Fruit fly (Drosophila melanogaster) whole organism, embryonic: ENCODE results near the gene CG34291.

ENCODE experiments used
- Adf1 ChIP-seq: fragments of 200-800 bp; sonication (Bioruptor generic); IDR thresholded peaks from 2 replicates; pipeline ENCODE4 v1.3.6; 2022; ENCODE audit warnings: missing biosample characterization, missing genetic modification characterization
- Atf-2 ChIP-seq: fragments of 200-800 bp; sonication (Bioruptor generic); optimal IDR thresholded peaks from 2 replicates; lab custom pipeline; 2016; ENCODE audit warnings: missing biosample characterization, missing genetic modification characterization
- CG10147 ChIP-seq: fragments of 200-800 bp; sonication (Bioruptor generic); optimal IDR thresholded peaks from 2 replicates; lab custom pipeline; 2019; ENCODE audit warnings: missing biosample characterization, mild to moderate bottlenecking, missing genetic modification characterization, moderate library complexity
- CG10209 ChIP-seq: fragments of 200-800 bp; sonication (Bioruptor generic); optimal IDR thresholded peaks from 3 replicates; lab custom pipeline; 2017; ENCODE audit warnings: missing biosample characterization, mild to moderate bottlenecking, missing genetic modification characterization, missing genetic modification reagents
- CG13624 ChIP-seq: fragments of 200-800 bp; sonication (Bioruptor generic); optimal IDR thresholded peaks from 2 replicates; lab custom pipeline; 2016; ENCODE audit warnings: missing biosample characterization, missing genetic modification characterization
- CG14667 ChIP-seq: fragments of 200-800 bp; sonication (Bioruptor generic); IDR thresholded peaks from 2 replicates; pipeline ENCODE4 v1.3.6; 2022; ENCODE audit warnings: missing biosample characterization, missing genetic modification characterization
- CG14965 ChIP-seq: fragments of 200-800 bp; sonication (Bioruptor generic); optimal IDR thresholded peaks from 2 replicates; lab custom pipeline; 2016; ENCODE audit warnings: missing biosample characterization, missing genetic modification characterization, borderline replicate concordance
- CG18619 ChIP-seq: fragments of 200-800 bp; sonication (Bioruptor generic); optimal IDR thresholded peaks from 3 replicates; lab custom pipeline; 2017; ENCODE audit warnings: missing biosample characterization, mild to moderate bottlenecking, missing genetic modification characterization
- CG18764 ChIP-seq: fragments of 200-800 bp; sonication (Bioruptor generic); optimal IDR thresholded peaks from 3 replicates; lab custom pipeline; 2016; ENCODE audit warnings: missing biosample characterization, missing genetic modification characterization
- CG2678 ChIP-seq: fragments of 200-800 bp; sonication (Bioruptor generic); optimal IDR thresholded peaks from 3 replicates; lab custom pipeline; 2019; ENCODE audit warnings: missing biosample characterization, mild to moderate bottlenecking, missing genetic modification characterization, moderate library complexity
- CG34224 ChIP-seq: fragments of 200-800 bp; sonication (Bioruptor generic); IDR thresholded peaks from 3 replicates; pipeline ENCODE4 v1.3.6; 2022; ENCODE audit warnings: missing biosample characterization, missing genetic modification characterization; ENCODE audit not compliant: partially characterized antibody
- CG3838 ChIP-seq: fragments of 200-800 bp; sonication (Bioruptor generic); optimal IDR thresholded peaks from 3 replicates; lab custom pipeline; 2016; ENCODE audit warnings: missing biosample characterization, missing genetic modification characterization
- CG4282 ChIP-seq: fragments of 200-800 bp; sonication (Bioruptor generic); optimal IDR thresholded peaks from 2 replicates; lab custom pipeline; 2016; ENCODE audit warnings: missing biosample characterization, missing genetic modification characterization
- CG4328 ChIP-seq: fragments of 200-800 bp; sonication (Bioruptor generic); optimal IDR thresholded peaks from 3 replicates; lab custom pipeline; 2017; ENCODE audit warnings: missing biosample characterization, missing genetic modification reagents, missing genetic modification characterization
- CG4404 ChIP-seq: fragments of 200-800 bp; sonication (Bioruptor generic); IDR thresholded peaks from 2 replicates; pipeline ENCODE4 v1.3.6; 2022; ENCODE audit warnings: missing biosample characterization, missing genetic modification characterization
- CG4617 ChIP-seq: fragments of 200-800 bp; sonication (Bioruptor generic); optimal IDR thresholded peaks from 3 replicates; lab custom pipeline; 2016; ENCODE audit warnings: missing biosample characterization, missing genetic modification characterization, borderline replicate concordance
- CG7963 ChIP-seq: fragments of 200-800 bp; sonication (Bioruptor generic); IDR thresholded peaks from 3 replicates; pipeline ENCODE4 v1.3.6; 2022; ENCODE audit warnings: missing biosample characterization, missing genetic modification characterization; ENCODE audit not compliant: partially characterized antibody
- CG8478 ChIP-seq: fragments of >200 bp; optimal IDR thresholded peaks from 2 replicates; lab custom pipeline; 2018
- Chrac-16 ChIP-seq: fragments of 200-800 bp; sonication (Bioruptor generic); optimal IDR thresholded peaks from 3 replicates; lab custom pipeline; 2016; ENCODE audit warnings: missing biosample characterization, missing genetic modification characterization
- Fer1 ChIP-seq: fragments of 200-800 bp; sonication (Bioruptor generic); optimal IDR thresholded peaks from 2 replicates; lab custom pipeline; 2017; ENCODE audit warnings: missing biosample characterization, mild to moderate bottlenecking, missing genetic modification characterization
- GATAe ChIP-seq: fragments of 200-800 bp; sonication (Bioruptor generic); conservative IDR thresholded peaks from 2 replicates; pipeline ENCODE4 v1.3.6; 2022; ENCODE audit warnings: missing biosample characterization, missing genetic modification characterization
- HLHmδ ChIP-seq: fragments of 200-800 bp; sonication (Bioruptor generic); optimal IDR thresholded peaks from 2 replicates; lab custom pipeline; 2018; ENCODE audit warnings: missing biosample characterization, mild to moderate bottlenecking, missing genetic modification characterization, moderate library complexity
- Hand ChIP-seq: fragments of 200-800 bp; sonication (Bioruptor generic); optimal IDR thresholded peaks from 2 replicates; lab custom pipeline; 2017; ENCODE audit warnings: mild to moderate bottlenecking, missing biosample characterization, missing genetic modification reagents, missing genetic modification characterization
- Lpt ChIP-seq: fragments of >200 bp; optimal IDR thresholded peaks from 2 replicates; lab custom pipeline; 2018; ENCODE audit warnings: missing biosample characterization, missing genetic modification characterization
- Mrtf ChIP-seq: fragments of 200-800 bp; sonication (Bioruptor generic); IDR thresholded peaks from 3 replicates; pipeline ENCODE4 v1.3.6; 2022; ENCODE audit warnings: missing biosample characterization, missing genetic modification characterization
- Poxn ChIP-seq: fragments of 200-800 bp; sonication (Bioruptor generic); IDR thresholded peaks from 2 replicates; pipeline ENCODE4 v1.3.6; 2022; ENCODE audit warnings: missing biosample characterization, missing genetic modification characterization
- Ptx1 ChIP-seq: fragments of 200-800 bp; sonication (Bioruptor generic); IDR thresholded peaks from 2 replicates; pipeline ENCODE4 v1.3.6; 2022; ENCODE audit warnings: missing biosample characterization, missing genetic modification characterization
- Rfx ChIP-seq: fragments of 200-800 bp; sonication (Bioruptor generic); IDR thresholded peaks from 2 replicates; pipeline ENCODE4 v1.3.6; 2022; ENCODE audit warnings: missing biosample characterization, missing genetic modification characterization
- Six4 ChIP-seq: fragments of 200-800 bp; sonication (Bioruptor generic); optimal IDR thresholded peaks from 2 replicates; lab custom pipeline; 2016; ENCODE audit warnings: missing biosample characterization, missing genetic modification characterization
- Spps ChIP-seq: fragments of 200-800 bp; sonication (Bioruptor generic); optimal IDR thresholded peaks from 2 replicates; lab custom pipeline; 2018; ENCODE audit warnings: missing biosample characterization, mild to moderate bottlenecking, missing genetic modification characterization
- Sry-β ChIP-seq: fragments of 200-800 bp; sonication (Bioruptor generic); optimal IDR thresholded peaks from 2 replicates; lab custom pipeline; 2018; ENCODE audit warnings: missing biosample characterization, mild to moderate bottlenecking, missing genetic modification characterization, moderate library complexity
- Stat92E ChIP-seq, 3 experiments: fragments of >200 bp in 2 of 3; fragments of 200-800 bp in 1 of 3; sonication (Bioruptor generic) in 1 of 3; optimal IDR thresholded peaks; 2 replicates each; lab custom pipeline; 2017 to 2019; ENCODE audit warnings: missing biosample characterization in 3 of 3, missing genetic modification characterization in 3 of 3, mild to moderate bottlenecking in 1 of 3, moderate library complexity in 1 of 3
- Vsx1 ChIP-seq: fragments of 200-800 bp; sonication (Bioruptor generic); optimal IDR thresholded peaks from 2 replicates; lab custom pipeline; 2017; ENCODE audit warnings: missing biosample characterization, mild to moderate bottlenecking, missing genetic modification characterization, missing genetic modification reagents
- ash1 ChIP-seq: fragments of 200-800 bp; sonication (Bioruptor generic); optimal IDR thresholded peaks from 2 replicates; lab custom pipeline; 2018; ENCODE audit warnings: missing biosample characterization, mild to moderate bottlenecking, missing genetic modification characterization
- cad ChIP-seq: fragments of >200 bp; optimal IDR thresholded peaks from 2 replicates; lab custom pipeline; 2017; ENCODE audit warnings: missing biosample characterization, missing genetic modification characterization
- dan ChIP-seq: fragments of 200-800 bp; sonication (Bioruptor generic); IDR thresholded peaks from 2 replicates; pipeline ENCODE4 v1.3.6; 2022; ENCODE audit warnings: missing biosample characterization, missing genetic modification characterization
- dm ChIP-seq: fragments of 200-800 bp; sonication (Bioruptor generic); optimal IDR thresholded peaks from 3 replicates; lab custom pipeline; 2016; ENCODE audit warnings: missing biosample characterization, missing genetic modification characterization
- emc ChIP-seq: fragments of 200-800 bp; sonication (Bioruptor generic); optimal IDR thresholded peaks from 2 replicates; lab custom pipeline; 2016; ENCODE audit warnings: missing biosample characterization, missing genetic modification characterization
- ftz-f1 ChIP-seq: fragments of 200-800 bp; sonication (Bioruptor generic); optimal IDR thresholded peaks from 2 replicates; lab custom pipeline; 2016; ENCODE audit warnings: missing biosample characterization, missing genetic modification characterization
- gcm2 ChIP-seq: fragments of 200-800 bp; sonication (Bioruptor generic); optimal IDR thresholded peaks from 2 replicates; lab custom pipeline; 2016; ENCODE audit warnings: missing biosample characterization, missing genetic modification characterization
- her ChIP-seq: fragments of 200-800 bp; sonication (Bioruptor generic); optimal IDR thresholded peaks from 2 replicates; lab custom pipeline; 2016; ENCODE audit warnings: missing biosample characterization, missing genetic modification characterization
- jumu ChIP-seq: fragments of 200-800 bp; sonication (Bioruptor generic); optimal IDR thresholded peaks from 3 replicates; lab custom pipeline; 2016; ENCODE audit warnings: missing biosample characterization, missing genetic modification characterization
- mld ChIP-seq: fragments of 200-800 bp; sonication (Bioruptor generic); IDR thresholded peaks from 3 replicates; pipeline ENCODE4 v1.3.6; 2022; ENCODE audit warnings: missing biosample characterization, missing genetic modification characterization; ENCODE audit not compliant: partially characterized antibody
- nerfin-2 ChIP-seq: fragments of 200-800 bp; sonication (Bioruptor generic); IDR thresholded peaks from 2 replicates; pipeline ENCODE4 v1.3.6; 2022; ENCODE audit warnings: missing biosample characterization, missing genetic modification characterization; ENCODE audit not compliant: partially characterized antibody
- org-1 ChIP-seq: fragments of 200-800 bp; sonication (Bioruptor generic); optimal IDR thresholded peaks from 2 replicates; lab custom pipeline; 2017; ENCODE audit warnings: missing biosample characterization, missing genetic modification characterization
- pnt ChIP-seq: fragments of 200-800 bp; sonication (Bioruptor generic); optimal IDR thresholded peaks from 3 replicates; lab custom pipeline; 2016; ENCODE audit warnings: missing biosample characterization, missing genetic modification characterization
- ranshi ChIP-seq: fragments of 200-800 bp; sonication (Bioruptor generic); IDR thresholded peaks from 2 replicates; pipeline ENCODE4 v1.3.6; 2022; ENCODE audit warnings: missing biosample characterization, missing genetic modification characterization
- slou ChIP-seq: fragments of 200-800 bp; sonication (Bioruptor generic); optimal IDR thresholded peaks from 3 replicates; lab custom pipeline; 2016; ENCODE audit warnings: missing biosample characterization, missing genetic modification characterization
- sob ChIP-seq: fragments of 200-800 bp; sonication (Bioruptor generic); IDR thresholded peaks from 2 replicates; pipeline ENCODE4 v1.3.6; 2022; ENCODE audit warnings: missing biosample characterization, missing genetic modification characterization
- sqz ChIP-seq: fragments of 200-800 bp; sonication (Bioruptor generic); optimal IDR thresholded peaks from 3 replicates; lab custom pipeline; 2018; ENCODE audit warnings: missing biosample characterization, mild to moderate bottlenecking, missing genetic modification characterization
- tll ChIP-seq, 2 experiments: fragments of 200-800 bp in 1 of 2; fragments of >200 bp in 1 of 2; sonication (Bioruptor generic) in 1 of 2; optimal IDR thresholded peaks; 2 replicates each; lab custom pipeline; 2017 to 2019; ENCODE audit warnings: missing biosample characterization in 2 of 2, missing genetic modification characterization in 2 of 2, mild to moderate bottlenecking in 1 of 2, moderate library complexity in 1 of 2
- vvl ChIP-seq: fragments of 200-800 bp; sonication (Bioruptor generic); IDR thresholded peaks from 2 replicates; pipeline ENCODE4 v1.3.6; 2022; ENCODE audit warnings: missing biosample characterization, missing genetic modification characterization

CG34291 gene

dm6 chr3R:26436540-26436939, 11.0 kb upstream of the CG34291 start (continued):
- TF ChIP-seq sqz (GFP tag; lab: Kevin White, UChicago): no peak
- no peak for TF ChIP-seq CG34224 (GFP tag; lab: Robert Waterston, UW)
- peak; percentile 37 for TF ChIP-seq CG14667 (GFP tag; lab: Robert Waterston, UW)
- 0 out of 2 replicates have a peak, but pooled peaks have one; percentile 33 for TF ChIP-seq CG4404 (GFP tag; lab: Robert Waterston, UW)
- no peak for TF ChIP-seq Sry-β (GFP tag; lab: Kevin White, UChicago)
- TF ChIP-seq mld: no peak
- TF ChIP-seq Hand (GFP tag; lab: Kevin White, UChicago): no peak
- no peak for TF ChIP-seq gcm2 (GFP tag; lab: Kevin White, UChicago)
- TF ChIP-seq cad: no peak
- TF ChIP-seq nerfin-2 (GFP tag; lab: Robert Waterston, UW): no peak
- no peak for TF ChIP-seq org-1 (GFP tag; lab: Kevin White, UChicago)
- TF ChIP-seq CG2678 (tag; lab: Kevin White, UChicago): peak; percentile 55
- TF ChIP-seq CG13624: peak; percentile 22
- no peak for TF ChIP-seq Adf1
- TF ChIP-seq her (GFP tag; lab: Kevin White, UChicago): no peak
- TF ChIP-seq ranshi (GFP tag; lab: Robert Waterston, UW): peak; percentile 43; the same call in 1 of the 2 replicates
- no peak for TF ChIP-seq CG8478 (lab: Kevin White, UChicago)
- no peak for TF ChIP-seq CG3838 (GFP tag; lab: Kevin White, UChicago)
- TF ChIP-seq Poxn (GFP tag; lab: Robert Waterston, UW): no peak
- TF ChIP-seq dm (GFP tag; lab: Kevin White, UChicago): no peak
- TF ChIP-seq CG7963 (GFP tag; lab: Robert Waterston, UW): no peak
- TF ChIP-seq Fer1 (GFP tag; lab: Kevin White, UChicago): no peak
- no peak for TF ChIP-seq ash1 (GFP tag; lab: Kevin White, UChicago)
- TF ChIP-seq Ptx1 (GFP tag; lab: Robert Waterston, UW): peak; percentile 45
- TF ChIP-seq tll (GFP tag; optimal IDR thresholded peaks at IDR 0.05; lab: Kevin White, UChicago): no peak
- TF ChIP-seq CG10209 (GFP tag; lab: Kevin White, UChicago): peak; percentile 5
- TF ChIP-seq emc (GFP tag; lab: Kevin White, UChicago): no peak
- peak; percentile 73 for TF ChIP-seq vvl (GFP tag; lab: Robert Waterston, UW)
- no peak for TF ChIP-seq CG10147 (GFP tag; lab: Kevin White, UChicago)
- TF ChIP-seq CG4328: no peak
- TF ChIP-seq CG14965 (GFP tag; lab: Kevin White, UChicago): no peak
- no peak for TF ChIP-seq CG4617 (GFP tag; lab: Kevin White, UChicago)
- TF ChIP-seq GATAe (GFP tag; lab: Robert Waterston, UW): no peak
- no peak for TF ChIP-seq Stat92E (GFP tag; optimal IDR thresholded peaks at IDR 0.05; lab: Kevin White, UChicago)
- TF ChIP-seq ftz-f1: no peak
- no peak for TF ChIP-seq Six4 (GFP tag; lab: Kevin White, UChicago)
- 0 out of 3 replicates have a peak, but pooled peaks have one; percentile 34 for TF ChIP-seq Mrtf (GFP tag; lab: Robert Waterston, UW)
- no peak for TF ChIP-seq Lpt (GFP tag; lab: Kevin White, UChicago)
- no peak for TF ChIP-seq slou (GFP tag; lab: Kevin White, UChicago)
- no peak for TF ChIP-seq Chrac-16 (GFP tag; lab: Kevin White, UChicago)
- TF ChIP-seq Rfx: no peak; the same call in 1 of the 2 replicates
- TF ChIP-seq CG18764: no peak
- no peak for TF ChIP-seq CG18619 (GFP tag; lab: Kevin White, UChicago)
- TF ChIP-seq Atf-2 (GFP tag; lab: Kevin White, UChicago): no peak
- peak; percentile 29 for TF ChIP-seq pnt
- peak; percentile 34; the same call in 1 of the 2 replicates for TF ChIP-seq sob (GFP tag; lab: Robert Waterston, UW)
- no peak for TF ChIP-seq Vsx1
- TF ChIP-seq Spps (tag; lab: Kevin White, UChicago): no peak
- no peak for TF ChIP-seq HLHmδ (GFP tag; lab: Kevin White, UChicago)
- TF ChIP-seq jumu (GFP tag; lab: Kevin White, UChicago): peak; percentile 5
- no peak for TF ChIP-seq CG4282 (GFP tag; lab: Kevin White, UChicago)
- no peak for TF ChIP-seq dan (GFP tag; lab: Robert Waterston, UW)
